Fruit fly (Drosophila melanogaster): ENCODE measurements around the gene Snoo.

Gene Snoo

DNA sequence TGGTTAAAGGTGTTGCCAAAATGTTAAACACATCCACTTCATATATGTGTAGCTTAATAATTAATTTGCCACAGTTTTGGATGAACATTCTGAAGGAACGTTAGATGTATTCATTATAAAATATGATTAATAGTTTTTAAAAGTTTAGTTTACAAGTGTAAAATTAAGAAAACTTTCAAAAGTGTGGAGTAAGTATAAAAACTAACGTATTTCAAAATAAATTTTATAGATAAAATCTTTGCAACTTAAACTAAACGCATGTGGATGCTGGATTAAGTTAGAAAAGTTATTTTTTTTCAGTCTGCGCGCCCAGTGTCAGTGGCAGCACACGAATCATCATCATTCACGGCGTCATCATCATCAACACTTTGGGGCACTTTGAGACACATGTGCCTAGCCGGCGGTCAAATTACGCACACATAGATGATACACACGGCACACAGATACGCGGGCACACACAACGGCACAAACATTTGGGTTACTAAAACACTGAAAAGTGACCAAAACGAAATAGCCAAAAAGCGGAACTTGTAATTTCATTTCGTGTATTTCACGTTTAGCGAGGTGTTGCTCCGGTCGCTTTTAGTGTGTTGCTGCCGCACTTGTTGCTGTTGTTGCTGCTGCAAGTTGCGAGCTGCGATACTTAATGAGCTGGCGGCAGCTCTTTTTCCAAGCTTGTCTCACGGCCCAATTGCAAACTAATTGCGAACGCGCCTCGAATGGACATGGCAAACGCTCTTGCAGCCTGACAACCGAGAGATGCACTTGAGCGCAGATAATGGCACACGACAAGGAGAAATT is 26.7 kb downstream of the Snoo start:
- TF ChIP-seq CG17801 (GFP tag; optimal IDR thresholded peaks at IDR 0.05; ENCODE audit: partially characterized antibody) = no peak

DNA sequence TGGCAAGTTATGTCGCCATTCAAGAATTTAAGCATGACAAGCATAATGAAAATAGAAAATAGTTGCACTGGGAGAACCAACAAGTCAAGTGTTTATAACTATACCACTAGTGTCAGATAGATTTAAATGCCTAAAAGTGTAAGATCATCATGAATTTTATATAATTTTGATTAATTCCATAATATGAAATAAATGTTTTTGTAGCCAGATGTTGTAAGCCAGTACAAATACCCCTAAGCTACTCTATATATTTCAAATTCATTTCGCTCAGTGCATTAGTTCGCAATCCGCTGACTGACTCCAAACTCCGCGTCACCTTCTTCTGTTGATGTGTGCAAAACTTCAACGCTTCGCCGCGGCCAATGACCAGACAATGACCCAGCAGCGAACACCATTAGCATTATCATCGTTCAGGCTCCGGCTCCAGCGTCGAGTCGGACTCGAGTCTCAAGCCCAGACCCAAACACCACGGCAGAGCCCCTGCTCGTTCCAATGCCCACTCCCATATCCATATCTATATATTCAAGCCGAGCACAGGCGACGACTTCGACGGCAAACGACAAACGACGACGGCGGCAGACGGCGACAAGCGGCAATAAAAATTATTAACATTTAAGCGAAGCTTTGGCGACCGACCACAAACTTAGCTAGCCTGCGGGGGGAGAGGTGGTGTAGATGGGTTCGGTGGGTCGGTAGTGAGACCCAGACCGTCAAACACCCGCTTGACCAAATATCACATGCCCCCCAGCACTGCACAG is 27.5 kb downstream of the Snoo start:
- no peak for TF ChIP-seq CG17801 (GFP tag; optimal IDR thresholded peaks at IDR 0.05; ENCODE audit: partially characterized antibody)

DNA sequence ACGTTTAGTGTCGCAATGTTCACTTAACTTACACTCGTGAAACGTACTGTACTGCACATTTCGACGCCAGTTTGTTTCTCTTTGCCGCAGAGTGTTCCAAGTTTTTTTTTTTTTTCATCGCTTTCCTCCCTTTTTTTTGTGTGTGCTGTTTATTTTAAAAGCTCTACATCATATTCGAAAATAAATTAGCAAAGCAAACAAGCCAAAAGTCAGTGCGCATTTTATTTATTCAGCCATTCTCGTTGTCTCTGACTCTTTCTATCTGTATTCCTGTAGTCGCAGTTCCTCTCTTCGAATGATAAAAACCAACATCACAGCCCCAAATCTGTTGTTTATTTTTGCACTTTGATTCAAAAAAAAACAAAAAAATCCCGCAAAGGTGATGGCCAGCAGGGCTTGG is 29.4 kb downstream of the Snoo start:
- TF ChIP-seq CG17801 (GFP tag; optimal IDR thresholded peaks at IDR 0.05; ENCODE audit: partially characterized antibody) = no peak

DNA sequence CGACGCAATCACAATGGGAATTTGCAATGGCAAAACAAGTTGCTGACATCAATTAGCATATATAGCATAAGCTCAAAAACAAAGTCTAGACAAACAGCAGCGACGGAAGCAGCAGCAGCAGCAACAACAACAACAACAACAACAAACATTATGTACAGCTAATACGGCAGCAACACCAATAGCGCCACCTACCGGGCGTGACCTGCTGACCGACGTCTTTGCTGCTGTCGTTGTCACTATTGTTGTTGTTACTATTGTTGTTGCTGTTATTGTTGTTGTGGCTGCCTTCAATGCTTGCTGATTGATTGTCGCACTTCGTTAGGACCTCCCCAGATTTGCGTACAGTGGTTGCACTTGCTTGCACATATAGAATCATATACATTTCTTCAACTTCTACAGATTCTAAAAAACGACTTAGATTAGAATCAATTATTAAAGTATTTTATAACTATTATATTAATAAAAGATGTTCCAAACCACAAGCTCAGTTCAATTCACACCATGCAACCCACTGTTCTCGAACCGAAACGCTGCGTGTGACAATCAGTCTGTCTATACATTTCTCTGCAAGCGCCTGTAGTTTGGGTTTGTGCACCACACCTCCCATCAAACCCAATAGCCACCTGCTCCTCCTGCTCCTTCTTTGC is 30.5 kb downstream of the Snoo start:
- no peak for TF ChIP-seq CG17801 (GFP tag; optimal IDR thresholded peaks at IDR 0.05; ENCODE audit: partially characterized antibody)

DNA sequence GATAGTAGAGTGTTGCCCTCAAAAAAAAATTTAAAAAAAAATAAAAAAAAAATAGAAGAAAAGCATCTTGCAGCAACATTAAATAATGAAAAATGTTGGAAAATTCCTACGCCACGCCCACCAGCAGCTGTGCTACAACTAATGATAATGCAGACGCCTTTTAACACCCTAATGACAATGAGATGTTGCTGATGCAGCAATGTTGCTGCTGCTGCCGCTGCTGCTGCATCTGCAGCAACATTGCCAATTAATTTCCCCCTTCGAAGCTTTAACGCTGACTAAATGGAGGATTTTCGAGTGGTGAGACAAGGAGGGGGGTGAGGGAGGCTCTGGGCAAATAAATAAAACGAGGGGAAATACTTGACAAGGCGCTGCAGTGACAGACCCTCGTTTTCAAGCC is 31.6 kb downstream of the Snoo start:
- no peak for TF ChIP-seq CG17801 (GFP tag; optimal IDR thresholded peaks at IDR 0.05; ENCODE audit: partially characterized antibody)

DNA sequence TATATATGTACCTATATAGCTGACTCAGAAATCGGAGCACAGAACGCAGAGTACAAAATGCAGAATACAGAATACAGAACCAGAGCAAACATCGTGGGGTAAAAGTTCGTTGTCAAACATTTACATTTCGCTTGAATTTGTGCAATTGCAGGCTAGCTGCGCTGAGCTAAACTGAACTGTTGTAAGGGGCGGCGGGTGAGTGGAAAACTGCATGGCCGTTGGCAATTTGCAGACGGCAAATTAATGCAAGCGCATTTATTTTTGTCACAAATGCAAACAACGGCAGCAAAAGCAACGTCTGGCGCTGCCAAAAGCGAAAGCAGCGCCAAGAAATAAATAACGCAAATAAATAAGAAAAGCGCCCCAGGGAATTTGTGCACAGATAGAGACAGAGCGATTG is 32.1 kb downstream of the Snoo start:
- TF ChIP-seq CG17801 (GFP tag; optimal IDR thresholded peaks at IDR 0.05; ENCODE audit: partially characterized antibody) = peak; percentile 37

DNA sequence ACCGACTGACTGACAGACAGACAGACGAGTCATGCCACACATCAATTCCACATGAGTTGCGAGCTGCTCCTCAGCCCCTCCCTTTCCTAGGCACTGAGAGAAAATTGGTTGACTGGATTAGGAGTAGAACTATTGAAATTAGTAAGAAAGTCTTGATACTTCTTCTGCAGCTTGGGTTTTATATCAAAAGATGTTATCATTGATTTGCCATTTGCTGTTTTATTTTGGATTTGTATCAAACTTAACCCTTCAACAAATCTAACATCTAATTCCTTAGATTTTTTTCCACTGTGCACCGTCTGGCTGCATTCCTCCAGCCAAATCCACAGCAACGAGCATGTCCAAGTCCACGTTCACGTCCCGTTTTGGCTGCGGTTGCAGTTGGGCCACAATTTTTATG is 34.2 kb downstream of the Snoo start:
- no peak for TF ChIP-seq CG17801 (GFP tag; optimal IDR thresholded peaks at IDR 0.05; ENCODE audit: partially characterized antibody)

DNA sequence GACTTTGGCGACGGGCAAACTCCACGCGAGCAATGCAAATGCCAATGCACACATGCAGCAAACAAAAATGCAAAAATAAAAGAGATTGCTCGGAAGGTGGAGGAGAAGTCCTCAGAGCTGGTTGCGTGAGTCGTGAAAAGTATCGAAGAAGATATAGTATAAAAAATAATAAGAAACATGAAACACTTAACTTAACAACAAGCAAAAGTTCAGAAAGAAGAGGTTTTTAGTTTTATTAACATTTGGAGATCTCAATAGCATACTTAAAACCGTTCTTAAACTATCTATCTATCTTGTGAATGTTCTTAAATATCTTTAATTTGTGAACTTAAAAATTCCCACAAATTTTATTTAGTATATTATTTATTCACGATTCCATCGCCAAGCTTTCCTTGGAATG is 35.0 kb downstream of the Snoo start:
- no peak for TF ChIP-seq CG17801 (GFP tag; optimal IDR thresholded peaks at IDR 0.05; ENCODE audit: partially characterized antibody)

DNA sequence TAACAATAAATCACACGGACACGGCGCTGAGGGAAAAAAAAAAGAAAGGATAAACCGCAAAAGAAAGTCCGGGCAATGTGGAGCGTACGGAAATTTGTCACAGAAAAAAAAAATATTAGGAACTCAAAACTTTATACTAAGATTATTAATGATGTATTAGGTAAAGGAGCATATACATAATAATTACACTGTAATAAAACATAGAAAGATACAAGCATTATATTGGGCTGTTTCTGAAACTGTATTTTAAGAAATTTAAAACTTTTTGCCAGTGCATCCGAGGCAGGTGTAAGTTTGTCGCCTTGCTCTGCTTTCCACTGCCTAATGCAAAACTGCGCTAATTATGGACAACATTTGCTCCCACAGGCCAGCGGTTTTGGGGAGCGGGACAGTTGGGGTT is 39.0 kb downstream of the Snoo start:
- TF ChIP-seq CG17801 (GFP tag; optimal IDR thresholded peaks at IDR 0.05; ENCODE audit: partially characterized antibody) = no peak

DNA sequence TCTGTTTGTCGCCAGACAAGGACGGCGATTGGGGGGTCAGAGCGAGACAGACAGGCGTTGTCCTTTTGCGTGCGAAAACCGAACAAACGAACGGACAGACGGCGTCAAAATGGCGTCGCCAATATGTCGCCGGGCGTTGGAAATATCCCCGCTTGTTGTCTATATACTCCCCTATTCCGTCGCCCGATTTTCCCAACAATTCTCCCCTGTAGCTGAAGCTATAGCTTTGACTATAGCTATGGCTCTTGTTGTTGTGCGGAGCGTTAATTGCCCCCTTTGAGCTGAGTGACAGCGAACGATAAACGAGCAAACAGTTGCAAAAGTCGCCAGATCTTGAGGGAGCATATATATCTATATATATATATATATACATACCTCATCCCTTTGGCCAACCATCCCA is 39.8 kb downstream of the Snoo start:
- TF ChIP-seq CG17801 (GFP tag; optimal IDR thresholded peaks at IDR 0.05; ENCODE audit: partially characterized antibody) = no peak

DNA sequence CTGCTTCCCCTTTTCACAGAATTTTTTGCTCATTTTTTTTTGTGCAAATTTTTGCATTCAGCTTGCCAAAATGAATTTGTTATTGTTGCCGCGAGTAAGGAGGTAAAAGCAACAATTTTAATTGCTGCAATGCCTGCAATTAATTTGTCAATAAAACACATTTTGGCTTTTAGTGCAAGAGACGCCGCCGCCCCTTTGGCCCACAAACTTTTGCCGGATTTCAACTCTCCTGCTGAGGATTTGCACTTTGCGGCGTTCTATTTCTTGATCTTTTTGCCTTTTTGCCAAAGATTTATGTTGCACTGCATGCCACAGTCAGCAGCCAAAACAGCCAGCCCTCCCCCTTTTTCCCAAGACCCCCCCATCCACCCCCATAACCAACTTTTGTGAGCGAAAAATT is 41.1 kb downstream of the Snoo start:
- TF ChIP-seq CG17801 (GFP tag; optimal IDR thresholded peaks at IDR 0.05; ENCODE audit: partially characterized antibody) = no peak

DNA sequence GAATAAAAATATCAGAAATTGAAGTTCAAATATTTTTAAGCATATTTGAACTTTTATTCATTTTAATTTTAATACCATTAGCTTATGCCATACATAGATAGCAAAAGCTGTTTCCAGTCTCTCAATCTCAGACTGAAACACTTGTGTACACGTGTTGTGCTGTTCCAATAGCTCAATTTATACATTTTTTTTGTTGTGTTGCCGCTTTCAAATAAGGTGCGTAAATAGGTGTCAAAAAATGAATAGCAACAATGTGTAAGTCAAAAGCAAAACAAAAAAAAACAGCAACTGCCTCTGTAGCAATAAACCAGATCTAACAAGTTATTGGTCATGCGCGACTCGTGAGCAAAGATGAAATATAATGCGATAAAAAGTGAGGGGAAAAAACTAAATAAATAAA is 42.0 kb downstream of the Snoo start:
- TF ChIP-seq CG17801 (GFP tag; optimal IDR thresholded peaks at IDR 0.05; ENCODE audit: partially characterized antibody) = no peak

DNA sequence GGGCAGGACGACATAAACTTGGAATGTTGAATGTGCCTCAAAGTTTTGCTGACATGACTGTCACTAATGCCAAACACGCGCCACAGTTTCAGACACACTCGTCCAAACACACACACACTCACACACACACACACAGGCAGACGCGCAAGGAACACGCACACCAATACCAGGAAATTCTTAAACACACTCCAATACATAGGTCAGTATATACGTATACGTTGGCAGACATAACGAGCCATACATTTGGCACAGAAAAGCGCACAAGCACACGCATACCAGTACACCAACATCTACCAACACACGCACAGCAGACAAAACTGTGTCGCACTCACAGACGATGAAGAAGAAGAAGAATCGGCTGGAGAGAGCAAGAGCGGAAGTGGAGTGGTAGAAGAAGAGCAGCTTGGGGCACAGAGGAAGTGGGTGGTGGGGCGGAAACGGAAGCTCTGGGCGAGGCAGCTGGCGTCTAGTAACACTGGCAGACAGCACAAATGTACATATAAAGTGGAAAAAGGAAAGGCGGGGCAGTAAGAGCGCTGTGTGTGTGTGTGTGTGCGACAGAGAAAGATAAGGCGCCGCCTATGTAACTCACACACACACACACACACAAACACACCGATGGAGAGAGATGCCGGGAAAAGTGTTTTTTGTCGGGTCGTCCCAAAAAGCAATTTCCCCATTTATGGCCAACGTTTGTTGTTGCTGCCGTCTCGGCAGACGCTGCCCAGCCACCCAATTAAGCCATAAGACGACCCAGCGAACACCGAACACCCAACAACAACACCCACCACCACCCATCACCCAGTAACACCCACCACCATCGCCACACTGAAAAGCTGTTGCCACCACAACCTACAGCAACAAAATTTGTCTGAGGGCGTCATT is 43.3 kb downstream of the Snoo start:
- TF ChIP-seq CG17801 (GFP tag; optimal IDR thresholded peaks at IDR 0.05; ENCODE audit: partially characterized antibody) = no peak

DNA sequence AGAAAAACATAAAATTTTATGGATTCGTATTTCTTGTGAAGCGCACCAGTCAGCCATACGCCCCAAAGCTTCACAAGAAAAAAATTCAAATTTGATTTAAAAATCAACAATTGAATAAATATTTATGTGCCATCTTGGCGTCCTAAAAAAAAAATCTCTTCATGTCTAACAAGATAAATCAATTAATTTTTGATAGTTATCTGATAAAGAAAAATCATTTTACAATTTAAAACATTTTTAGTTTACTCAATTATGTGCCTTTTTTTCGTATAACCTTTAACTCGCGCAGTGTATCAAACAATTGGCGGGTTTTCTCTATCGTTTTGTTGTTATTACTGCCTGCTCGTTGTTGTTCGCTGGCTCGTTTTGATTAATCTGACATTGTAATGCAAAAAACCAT is 45.5 kb downstream of the Snoo start:
- TF ChIP-seq CG17801 (GFP tag; optimal IDR thresholded peaks at IDR 0.05; ENCODE audit: partially characterized antibody) = no peak

DNA sequence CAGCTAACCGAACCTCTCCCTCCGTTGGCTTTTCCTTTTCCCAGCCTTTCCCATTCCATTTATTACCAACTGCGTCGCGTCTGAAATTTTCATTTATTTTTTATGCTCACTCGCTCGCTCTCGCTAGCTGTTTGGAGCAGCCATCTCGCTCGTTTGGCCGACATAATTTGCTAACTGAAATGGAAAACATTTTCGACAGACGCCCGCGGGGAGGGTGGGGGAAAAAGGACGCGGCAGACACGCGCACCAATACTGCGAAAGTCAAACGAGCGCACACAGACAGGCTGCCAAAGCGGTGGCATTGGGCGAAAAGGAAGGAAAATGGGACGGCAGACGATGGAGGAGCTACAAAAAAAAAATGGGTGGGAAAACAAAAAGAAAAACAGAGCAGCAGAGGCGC is 47.6 kb downstream of the Snoo start:
- no peak for TF ChIP-seq CG17801 (GFP tag; optimal IDR thresholded peaks at IDR 0.05; ENCODE audit: partially characterized antibody)

All from ovary, adult (tissue).